Fruit fly (Drosophila melanogaster) whole organism: ENCODE data around the gene CG2680.

Experiments
- CG8478 ChIP-seq: fragments of >200 bp; optimal IDR thresholded peaks from 2 replicates; lab custom pipeline; 2018; ENCODE audit warnings: inconsistent platforms
- Dll ChIP-seq: fragments of >200 bp; optimal IDR thresholded peaks from 2 replicates; lab custom pipeline; 2017
- EcR ChIP-seq, 2 experiments: fragments of >200 bp; optimal IDR thresholded peaks; 2 replicates each; lab custom pipeline; 2017; ENCODE audit warnings: missing biosample characterization in 2 of 2, missing genetic modification characterization in 2 of 2, missing genetic modification reagents in 2 of 2
- pan ChIP-seq: fragments of >200 bp; optimal IDR thresholded peaks from 2 replicates; lab custom pipeline; 2017
- psq ChIP-seq: fragments of >200 bp; optimal IDR thresholded peaks from 2 replicates; lab custom pipeline; 2017
- usp ChIP-seq: fragments of >200 bp; optimal IDR thresholded peaks from 2 replicates; lab custom pipeline; 2017; ENCODE audit warnings: missing biosample characterization, missing genetic modification characterization, mixed read lengths

CG2680 gene

DNA sequence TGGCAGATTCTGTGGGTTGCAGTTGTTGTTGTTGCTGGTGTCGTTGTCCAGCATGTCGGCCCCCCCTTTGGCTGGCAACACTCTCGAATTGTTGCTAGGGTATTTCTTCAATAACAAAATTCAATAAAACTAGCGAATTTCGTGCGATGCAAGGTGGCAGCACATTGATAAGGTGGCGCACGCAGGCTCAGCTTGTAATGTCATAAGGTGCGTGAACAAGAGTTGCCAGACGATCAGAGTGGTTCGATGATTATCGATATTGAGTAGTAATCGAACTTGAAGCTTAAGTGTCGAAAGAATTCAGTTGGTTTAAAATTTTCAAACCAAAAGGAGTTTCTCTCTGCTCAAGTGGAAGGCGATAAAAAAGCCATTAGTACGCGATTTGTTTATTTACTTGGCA, 12.9 kb upstream of the CG2680 start, which contains the start of gene CG2701:
TSS of gene CG2701 (minus strand) at position 206 of the 400 bp plus-strand sequence.
- no peak for TF ChIP-seq CG8478
- TF ChIP-seq psq (lab: Kevin White, UChicago), result no peak
- no peak for TF ChIP-seq pan (lab: Kevin White, UChicago)
- TF ChIP-seq EcR (GFP tag; optimal IDR thresholded peaks at IDR 0.05; lab: Kevin White, UChicago), result no peak

- TF ChIP-seq Dll (lab: Kevin White, UChicago), result no peak
- TF ChIP-seq usp (GFP tag; lab: Kevin White, UChicago), result no peak
- TF ChIP-seq psq (lab: Kevin White, UChicago), result no peak
- no peak for TF ChIP-seq EcR (GFP tag; optimal IDR thresholded peaks at IDR 0.05; lab: Kevin White, UChicago)
- TF ChIP-seq CG8478, result no peak
- no peak for TF ChIP-seq pan (lab: Kevin White, UChicago)
Observed at dm6 chrX:2714730-2715129, 7.5 kb upstream of the CG2680 start.

DNA sequence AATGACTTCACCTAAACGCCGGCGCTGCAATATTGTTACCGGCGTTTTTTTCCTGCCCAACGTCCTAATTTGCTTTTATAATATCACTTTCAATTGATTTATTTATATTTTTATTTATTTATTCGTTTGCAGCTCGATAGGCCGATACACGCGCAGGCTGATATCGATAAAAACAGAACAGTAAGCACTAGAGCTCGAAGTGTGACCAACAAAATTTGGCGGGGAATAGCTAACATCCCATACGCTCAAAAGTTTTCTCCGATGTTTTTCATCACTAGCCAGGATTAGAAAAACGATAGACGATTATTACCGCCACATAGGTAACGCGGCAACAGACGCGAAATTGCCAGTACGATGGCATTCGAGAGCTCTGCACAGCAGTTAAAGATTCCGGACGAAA, 6.5 kb upstream of the CG2680 start, which contains the start of the genes CG2685 and CG2694:
TSS of gene CG2685 (minus strand) at position 185 of the 400 bp plus-strand sequence.
TSS of gene CG2694 (plus strand) at position 304 of the 400 bp plus-strand sequence.
- TF ChIP-seq Dll (lab: Kevin White, UChicago) (no peak), EcR (GFP tag; optimal IDR thresholded peaks at IDR 0.05; lab: Kevin White, UChicago) (no peak), CG8478 (no peak), pan (lab: Kevin White, UChicago) (no peak), psq (lab: Kevin White, UChicago) (no peak), usp (GFP tag; lab: Kevin White, UChicago) (no peak)

- TF ChIP-seq Dll (lab: Kevin White, UChicago), result no peak
- no peak for TF ChIP-seq usp (GFP tag; lab: Kevin White, UChicago)
- no peak for TF ChIP-seq psq (lab: Kevin White, UChicago)
- TF ChIP-seq CG8478, result no peak
- no peak for TF ChIP-seq pan (lab: Kevin White, UChicago)
- no peak for TF ChIP-seq EcR (GFP tag; optimal IDR thresholded peaks at IDR 0.05; lab: Kevin White, UChicago)
Observed at dm6 chrX:2708156-2708734, 1.0 kb upstream of the CG2680 start, which contains the start of gene CG2681. TSS of gene CG2681 (plus strand) at chrX:2708684.

dm6 chrX:2704134-2704773, 3.0 kb downstream of the CG2680 start, which contains the start of gene eIF2Bbeta:
TSS of gene eIF2Bbeta (plus strand) at chrX:2704571.
- TF ChIP-seq pan (lab: Kevin White, UChicago) (no peak), psq (lab: Kevin White, UChicago) (no peak), CG8478 (no peak), Dll (lab: Kevin White, UChicago) (no peak), EcR (GFP tag; optimal IDR thresholded peaks at IDR 0.05; lab: Kevin White, UChicago) (no peak), usp (GFP tag; lab: Kevin White, UChicago) (no peak)

- TF ChIP-seq usp (GFP tag; lab: Kevin White, UChicago) (no peak), pan (lab: Kevin White, UChicago) (no peak), CG8478 (no peak), EcR (GFP tag; optimal IDR thresholded peaks at IDR 0.05; lab: Kevin White, UChicago) (no peak), Dll (lab: Kevin White, UChicago) (no peak), psq (lab: Kevin White, UChicago) (no peak)
Observed at dm6 chrX:2703693-2704092, 3.5 kb downstream of the CG2680 start, which contains the start of gene Ugalt. TSS of gene Ugalt (minus strand) at chrX:2703852.

DNA sequence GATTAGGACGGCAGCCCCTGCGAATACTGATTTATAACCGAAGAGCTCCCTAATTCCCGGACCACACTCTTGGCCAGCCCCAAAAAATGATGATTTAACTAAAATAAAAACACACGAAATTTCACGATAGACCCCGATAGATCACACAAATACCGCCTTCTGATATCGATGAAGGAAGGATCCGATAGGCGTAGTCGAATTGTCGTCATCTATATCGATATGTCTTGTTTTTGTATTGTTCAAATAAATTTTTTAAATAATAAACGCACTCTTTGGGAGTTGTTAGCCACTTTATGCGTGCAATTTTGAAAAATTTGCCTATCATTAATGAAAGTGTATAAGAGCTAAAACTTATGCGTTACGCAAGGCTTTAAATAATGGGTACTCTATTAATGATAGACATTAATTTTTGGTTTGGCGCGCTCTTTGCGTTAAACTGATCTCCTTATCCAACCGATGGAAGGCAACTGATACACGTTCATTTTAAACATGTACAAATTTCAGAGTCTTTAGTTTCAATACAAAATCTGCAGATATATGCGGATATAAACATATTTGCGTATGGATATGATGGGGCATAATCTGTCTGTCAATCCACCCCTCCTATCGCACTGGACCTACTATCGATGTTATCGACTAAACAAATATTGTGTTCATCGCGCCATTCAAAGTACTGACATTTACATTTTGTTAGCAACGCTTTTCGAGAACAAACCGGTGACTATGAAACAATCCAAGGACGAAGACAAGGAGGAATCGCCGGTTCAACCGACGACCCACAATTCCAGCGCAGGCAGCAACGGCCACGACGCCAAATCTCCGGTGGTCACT, 8.9 kb downstream of the CG2680 start, which contains the start of the genes Spg7 and Lint-O:
TSS of gene Spg7 (minus strand) at position 148 of the 831 bp plus-strand sequence.
TSS of gene Lint-O (plus strand) at position 638 of the 831 bp plus-strand sequence.
- no peak for TF ChIP-seq Dll (lab: Kevin White, UChicago)
- no peak for TF ChIP-seq EcR (GFP tag; optimal IDR thresholded peaks at IDR 0.05; lab: Kevin White, UChicago)

- TF ChIP-seq usp (GFP tag; lab: Kevin White, UChicago) (no peak), Dll (lab: Kevin White, UChicago) (no peak), psq (lab: Kevin White, UChicago) (no peak), pan (lab: Kevin White, UChicago) (no peak), CG8478 (no peak), EcR (GFP tag; optimal IDR thresholded peaks at IDR 0.05; lab: Kevin White, UChicago) (no peak)
Observed at dm6 chrX:2693786-2694185, 13.4 kb downstream of the CG2680 start, which contains the start of gene dyw. TSS of gene dyw (minus strand) at chrX:2693886.

DNA sequence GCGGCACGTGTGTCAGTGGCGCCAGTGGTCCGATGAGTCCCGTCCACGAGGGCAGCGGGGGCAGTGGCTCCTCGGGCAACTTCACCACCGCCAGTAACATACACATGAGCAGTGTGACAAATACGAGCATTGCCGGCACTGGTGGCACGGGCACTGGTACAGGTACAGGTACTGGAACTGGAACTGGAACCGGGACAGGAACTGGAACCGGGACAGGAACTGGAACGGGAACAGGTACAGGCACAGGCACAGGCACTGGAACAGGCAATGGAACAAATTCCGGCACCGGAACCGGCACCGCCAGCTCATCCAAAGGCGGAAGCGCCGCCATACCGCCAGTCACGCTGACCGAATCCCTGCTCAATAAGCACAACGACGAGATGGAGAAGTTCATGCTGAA, 16.9 kb downstream of the CG2680 start:
- TF ChIP-seq pan (lab: Kevin White, UChicago) (no peak), psq (lab: Kevin White, UChicago) (no peak), usp (GFP tag; lab: Kevin White, UChicago) (no peak), EcR (GFP tag; optimal IDR thresholded peaks at IDR 0.05; lab: Kevin White, UChicago) (no peak), CG8478 (no peak), Dll (lab: Kevin White, UChicago) (no peak)

dm6 chrX:2686930-2687329, 20.3 kb downstream of the CG2680 start:
- TF ChIP-seq CG8478 (no peak), usp (GFP tag; lab: Kevin White, UChicago) (no peak), EcR (GFP tag; optimal IDR thresholded peaks at IDR 0.05; lab: Kevin White, UChicago) (no peak), psq (lab: Kevin White, UChicago) (no peak), pan (lab: Kevin White, UChicago) (no peak), Dll (lab: Kevin White, UChicago) (no peak)

DNA sequence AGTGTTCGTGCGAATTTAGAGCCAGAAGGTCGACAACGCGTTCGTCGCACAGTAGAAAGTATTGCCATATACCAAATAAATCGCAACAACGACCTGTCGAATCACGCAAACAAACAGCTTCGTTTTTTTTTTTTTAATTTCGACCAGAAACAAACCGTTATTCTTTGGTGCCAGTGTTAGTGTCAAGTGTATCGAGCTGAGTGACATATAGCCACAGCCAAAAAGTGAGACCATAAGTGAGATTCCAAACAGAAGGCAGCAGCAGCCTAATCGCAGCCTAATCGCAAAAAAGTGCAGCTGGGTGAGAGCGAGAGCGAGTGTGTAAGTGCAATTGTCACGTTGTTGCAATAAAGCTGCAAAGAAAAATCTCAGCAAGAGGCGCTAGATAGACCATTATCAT, 21.6 kb downstream of the CG2680 start, which contains the start of gene per:
TSS of gene per (plus strand) at position 1 of the 400 bp plus-strand sequence.
- TF ChIP-seq CG8478, result no peak
- no peak for TF ChIP-seq pan (lab: Kevin White, UChicago)
- TF ChIP-seq EcR (GFP tag; optimal IDR thresholded peaks at IDR 0.05; lab: Kevin White, UChicago), result no peak
- no peak for TF ChIP-seq Dll (lab: Kevin White, UChicago)
- no peak for TF ChIP-seq usp (GFP tag; lab: Kevin White, UChicago)
- no peak for TF ChIP-seq psq (lab: Kevin White, UChicago)
